Fruit fly (Drosophila melanogaster) whole organism, embryonic: Measurements from ENCODE around the gene Rtca.
A peak's percentile ranks its signal among the peaks of the same experiment; 100 is the strongest.

Experiments
- Asciz ChIP-seq: fragments of 200-800 bp; sonication (Bioruptor generic); optimal IDR thresholded peaks from 2 replicates; lab custom pipeline; 2017; ENCODE audit warnings: missing biosample characterization, mild to moderate bottlenecking, missing genetic modification characterization, missing genetic modification reagents
- Atf6 ChIP-seq: fragments of 200-800 bp; sonication (Bioruptor generic); IDR thresholded peaks from 2 replicates; pipeline ENCODE4 v1.3.6; 2022; ENCODE audit warnings: missing biosample characterization, missing genetic modification characterization
- Blimp-1 ChIP-seq: fragments of 200-800 bp; sonication (Bioruptor generic); optimal IDR thresholded peaks from 3 replicates; lab custom pipeline; 2018; ENCODE audit warnings: missing biosample characterization, missing genetic modification characterization, mild to moderate bottlenecking, moderate library complexity, missing genetic modification reagents
- BtbVII ChIP-seq: fragments of 200-800 bp; sonication (Bioruptor generic); optimal IDR thresholded peaks from 3 replicates; lab custom pipeline; 2017; ENCODE audit warnings: missing biosample characterization, mild to moderate bottlenecking, missing genetic modification characterization
- CG11085 ChIP-seq: fragments of 200-800 bp; sonication (Bioruptor generic); IDR thresholded peaks from 2 replicates; pipeline ENCODE4 v1.3.6; 2022; ENCODE audit warnings: missing biosample characterization, missing genetic modification characterization
- CG11247 ChIP-seq: fragments of 200-800 bp; sonication (Bioruptor generic); IDR thresholded peaks from 2 replicates; pipeline ENCODE4 v1.3.6; 2022; ENCODE audit warnings: missing biosample characterization, missing genetic modification characterization
- CG11398 ChIP-seq: fragments of 200-800 bp; sonication (Bioruptor generic); optimal IDR thresholded peaks from 2 replicates; lab custom pipeline; 2016; ENCODE audit warnings: missing biosample characterization, missing genetic modification characterization
- CG13624 ChIP-seq: fragments of 200-800 bp; sonication (Bioruptor generic); optimal IDR thresholded peaks from 2 replicates; lab custom pipeline; 2016; ENCODE audit warnings: missing biosample characterization, missing genetic modification characterization
- CG18011 ChIP-seq: fragments of 200-800 bp; sonication (Bioruptor generic); optimal IDR thresholded peaks from 2 replicates; lab custom pipeline; 2017; ENCODE audit warnings: missing biosample characterization, missing genetic modification characterization, mild to moderate bottlenecking, moderate library complexity, missing genotype
- CG31365 ChIP-seq: fragments of 200-800 bp; sonication (Bioruptor generic); optimal IDR thresholded peaks from 2 replicates; lab custom pipeline; 2018; ENCODE audit warnings: missing biosample characterization, mild to moderate bottlenecking, missing genetic modification characterization
- CG3726 ChIP-seq: fragments of 200-800 bp; sonication (Bioruptor generic); IDR thresholded peaks from 3 replicates; pipeline ENCODE4, ENCODE4 v1.3.6; 2022; ENCODE audit warnings: missing biosample characterization, missing genetic modification characterization
- CG4404 ChIP-seq: fragments of 200-800 bp; sonication (Bioruptor generic); IDR thresholded peaks from 2 replicates; pipeline ENCODE4 v1.3.6; 2022; ENCODE audit warnings: missing biosample characterization, missing genetic modification characterization
- CG7372 ChIP-seq: fragments of 200-800 bp; sonication (Bioruptor generic); IDR thresholded peaks from 2 replicates; pipeline ENCODE4 v1.3.6; 2022; ENCODE audit warnings: missing biosample characterization, missing genetic modification characterization
- CG7556 ChIP-seq: fragments of 200-800 bp; sonication (Bioruptor generic); optimal IDR thresholded peaks from 2 replicates; lab custom pipeline; 2017; ENCODE audit warnings: missing biosample characterization, mild to moderate bottlenecking, missing genetic modification characterization
- CG8290 ChIP-seq, 3 experiments: fragments of 200-800 bp; sonication (Bioruptor generic); optimal IDR thresholded peaks; 2 replicates each; lab custom pipeline; 2016 to 2019; ENCODE audit warnings: missing biosample characterization in 3 of 3, missing genetic modification characterization in 3 of 3, mild to moderate bottlenecking in 2 of 3, moderate library complexity in 1 of 3
- Dek ChIP-seq: fragments of 200-800 bp; sonication (Bioruptor generic); optimal IDR thresholded peaks from 3 replicates; lab custom pipeline; 2019; ENCODE audit warnings: missing biosample characterization, mild to moderate bottlenecking, missing genetic modification characterization, moderate library complexity
- Hand ChIP-seq: fragments of 200-800 bp; sonication (Bioruptor generic); optimal IDR thresholded peaks from 2 replicates; lab custom pipeline; 2017; ENCODE audit warnings: mild to moderate bottlenecking, missing biosample characterization, missing genetic modification reagents, missing genetic modification characterization
- Hey ChIP-seq: fragments of 200-800 bp; sonication (Bioruptor generic); optimal IDR thresholded peaks from 3 replicates; lab custom pipeline; 2018; ENCODE audit warnings: missing biosample characterization, mild to moderate bottlenecking, missing genetic modification characterization
- Kr ChIP-seq: fragments of 200-800 bp; sonication (Bioruptor generic); optimal IDR thresholded peaks from 2 replicates; lab custom pipeline; 2017; ENCODE audit warnings: missing biosample characterization, mild to moderate bottlenecking, missing genetic modification characterization
- NC2α ChIP-seq: fragments of 200-800 bp; sonication (Bioruptor generic); optimal IDR thresholded peaks from 2 replicates; lab custom pipeline; 2016; ENCODE audit warnings: missing biosample characterization, missing genetic modification characterization
- PHDP ChIP-seq: fragments of 200-800 bp; sonication (Bioruptor generic); optimal IDR thresholded peaks from 3 replicates; lab custom pipeline; 2018; ENCODE audit warnings: missing biosample characterization, mild to moderate bottlenecking, missing genetic modification characterization, moderate library complexity
- Pdp1 ChIP-seq, 2 experiments: fragments of 200-800 bp; sonication (Bioruptor generic); optimal IDR thresholded peaks; 3 replicates each; lab custom pipeline; 2016; ENCODE audit warnings: missing biosample characterization in 2 of 2, missing genetic modification characterization in 2 of 2, mild to moderate bottlenecking in 1 of 2, moderate library complexity in 1 of 2
- Rx ChIP-seq: fragments of 200-800 bp; sonication (Bioruptor generic); IDR thresholded peaks from 2 replicates; pipeline ENCODE4 v1.3.6; 2022; ENCODE audit warnings: missing biosample characterization, missing genetic modification characterization
- Sry-β ChIP-seq: fragments of 200-800 bp; sonication (Bioruptor generic); optimal IDR thresholded peaks from 2 replicates; lab custom pipeline; 2018; ENCODE audit warnings: missing biosample characterization, mild to moderate bottlenecking, missing genetic modification characterization, moderate library complexity
- Ssrp ChIP-seq: fragments of 200-800 bp; sonication (Bioruptor generic); optimal IDR thresholded peaks from 2 replicates; lab custom pipeline; 2018; ENCODE audit warnings: missing biosample characterization, mild to moderate bottlenecking, missing genetic modification characterization, moderate library complexity
- Stat92E ChIP-seq, 3 experiments: fragments of >200 bp in 2 of 3; fragments of 200-800 bp in 1 of 3; sonication (Bioruptor generic) in 1 of 3; optimal IDR thresholded peaks; 2 replicates each; lab custom pipeline; 2017 to 2019; ENCODE audit warnings: missing biosample characterization in 3 of 3, missing genetic modification characterization in 3 of 3, mild to moderate bottlenecking in 1 of 3, moderate library complexity in 1 of 3
- Usf ChIP-seq: fragments of 200-800 bp; sonication (Bioruptor generic); optimal IDR thresholded peaks from 2 replicates; lab custom pipeline; 2017; ENCODE audit warnings: missing genotype, missing biosample characterization, missing genetic modification characterization
- ap ChIP-seq: fragments of 200-800 bp; sonication (Bioruptor generic); IDR thresholded peaks from 2 replicates; pipeline ENCODE4 v1.3.6; 2022; ENCODE audit warnings: missing biosample characterization, missing genetic modification characterization
- chn ChIP-seq: fragments of 200-800 bp; sonication (Bioruptor generic); optimal IDR thresholded peaks from 2 replicates; lab custom pipeline; 2016; ENCODE audit warnings: missing biosample characterization, missing genetic modification characterization
- corto ChIP-seq: fragments of 200-800 bp; sonication (Bioruptor generic); optimal IDR thresholded peaks from 2 replicates; lab custom pipeline; 2016; ENCODE audit warnings: missing biosample characterization, mild to moderate bottlenecking, missing genetic modification characterization, moderate library complexity
- dm ChIP-seq: fragments of 200-800 bp; sonication (Bioruptor generic); optimal IDR thresholded peaks from 3 replicates; lab custom pipeline; 2016; ENCODE audit warnings: missing biosample characterization, missing genetic modification characterization
- fd3F ChIP-seq: fragments of 200-800 bp; sonication (Bioruptor generic); optimal IDR thresholded peaks from 2 replicates; lab custom pipeline; 2018; ENCODE audit warnings: missing biosample characterization, mild to moderate bottlenecking, missing genetic modification characterization, moderate library complexity
- fd96Cb ChIP-seq: fragments of 200-800 bp; sonication (Bioruptor generic); optimal IDR thresholded peaks from 2 replicates; lab custom pipeline; 2018; ENCODE audit warnings: missing biosample characterization, mild to moderate bottlenecking, missing genetic modification characterization, moderate library complexity
- fu2 ChIP-seq: fragments of 200-800 bp; sonication (Bioruptor generic); optimal IDR thresholded peaks from 2 replicates; lab custom pipeline; 2016; ENCODE audit warnings: missing biosample characterization, missing genetic modification characterization
- ken ChIP-seq: fragments of 200-800 bp; sonication (Bioruptor generic); IDR thresholded peaks from 3 replicates; pipeline ENCODE4 v1.3.6; 2022; ENCODE audit warnings: missing biosample characterization, missing genetic modification characterization
- knrl ChIP-seq: fragments of 200-800 bp; sonication (Bioruptor generic); IDR thresholded peaks from 3 replicates; pipeline ENCODE4 v1.3.6; 2022; ENCODE audit warnings: missing biosample characterization, missing genetic modification characterization; ENCODE audit not compliant: partially characterized antibody
- lmd ChIP-seq: fragments of 200-800 bp; sonication (Bioruptor generic); IDR thresholded peaks from 2 replicates; pipeline ENCODE4 v1.3.6; 2022; ENCODE audit warnings: missing biosample characterization, missing genetic modification characterization
- mirr ChIP-seq: fragments of 200-800 bp; sonication (Bioruptor generic); optimal IDR thresholded peaks from 3 replicates; lab custom pipeline; 2018; ENCODE audit warnings: missing biosample characterization, mild to moderate bottlenecking, missing genetic modification characterization
- oc ChIP-seq: fragments of 200-800 bp; sonication (Bioruptor generic); optimal IDR thresholded peaks from 2 replicates; lab custom pipeline; 2018; ENCODE audit warnings: missing biosample characterization, mild to moderate bottlenecking, missing genetic modification characterization, moderate library complexity
- pita ChIP-seq: fragments of 200-800 bp; sonication (Bioruptor generic); optimal IDR thresholded peaks from 2 replicates; lab custom pipeline; 2017; ENCODE audit warnings: missing biosample characterization, mild to moderate bottlenecking, missing genetic modification characterization
- pnt ChIP-seq: fragments of 200-800 bp; sonication (Bioruptor generic); optimal IDR thresholded peaks from 3 replicates; lab custom pipeline; 2016; ENCODE audit warnings: missing biosample characterization, missing genetic modification characterization
- rib ChIP-seq: fragments of 200-800 bp; sonication (Bioruptor generic); IDR thresholded peaks from 2 replicates; pipeline ENCODE4 v1.3.6; 2022; ENCODE audit warnings: missing biosample characterization, missing genetic modification characterization
- sens ChIP-seq: fragments of 200-800 bp; sonication (Bioruptor generic); peaks from one replicate; lab custom pipeline; 2016; ENCODE audit warnings: missing biosample characterization, missing genetic modification characterization
- unpg ChIP-seq: fragments of 200-800 bp; sonication (Bioruptor generic); optimal IDR thresholded peaks from 3 replicates; lab custom pipeline; 2018; ENCODE audit warnings: missing biosample characterization, mild to moderate bottlenecking, missing genetic modification characterization, moderate library complexity
- wdn ChIP-seq: fragments of 200-800 bp; sonication (Bioruptor generic); IDR thresholded peaks from 2 replicates; pipeline ENCODE4 v1.3.6; 2022; ENCODE audit warnings: missing biosample characterization, missing genetic modification characterization

Rtca gene

dm6 chrX:2024819-2025218 is 47.4 kb upstream of the Rtca start (continued):
- TF ChIP-seq CG11085 (GFP tag; lab: Robert Waterston, UW) (no peak), unpg (GFP tag; lab: Kevin White, UChicago) (no peak), lmd (GFP tag; lab: Robert Waterston, UW) (no peak), pita (GFP tag; lab: Kevin White, UChicago) (no peak), Usf (GFP tag; lab: Kevin White, UChicago) (no peak), CG11398 (GFP tag; lab: Kevin White, UChicago) (no peak)

dm6 chrX:2031308-2031707 is 40.9 kb upstream of the Rtca start:
- no peak for TF ChIP-seq CG7556 (GFP tag; lab: Kevin White, UChicago)
- TF ChIP-seq Atf6 (GFP tag; lab: Robert Waterston, UW): no peak
- TF ChIP-seq CG11247: no peak
- TF ChIP-seq Kr: no peak
- TF ChIP-seq Hand: no peak
- no peak for TF ChIP-seq CG13624 (GFP tag; lab: Kevin White, UChicago)
- no peak for TF ChIP-seq chn (GFP tag; lab: Kevin White, UChicago)
- no peak for TF ChIP-seq CG18011 (GFP tag; lab: Kevin White, UChicago)
- TF ChIP-seq rib (GFP tag; lab: Robert Waterston, UW): no peak
- no peak for TF ChIP-seq CG31365 (tag; lab: Kevin White, UChicago)
- no peak for TF ChIP-seq pnt
- TF ChIP-seq Asciz (GFP tag; lab: Kevin White, UChicago): no peak
- no peak for TF ChIP-seq Dek (tag; lab: Kevin White, UChicago)
- no peak for TF ChIP-seq fu2 (GFP tag; lab: Kevin White, UChicago)
- TF ChIP-seq CG7372 (GFP tag; lab: Robert Waterston, UW): no peak
- no peak for TF ChIP-seq fd96Cb
- TF ChIP-seq, all 482 proteins: peak for 0

- TF ChIP-seq sens (GFP tag; lab: Kevin White, UChicago) (peak; percentile 59), CG8290 (GFP tag; optimal IDR thresholded peaks at IDR 0.05; lab: Kevin White, UChicago) (peak; percentile 32), CG8290 (tag; optimal IDR thresholded peaks at IDR 0.05; lab: Kevin White, UChicago) (no peak), Sry-β (GFP tag; lab: Kevin White, UChicago) (peak; percentile 80), Ssrp (tag; lab: Kevin White, UChicago) (peak; percentile 14), Rx (no peak)
Measured at dm6 chrX:2032160-2032801, 39.9 kb upstream of the Rtca start.

- TF ChIP-seq CG3726: no peak
- peak; percentile 9 for TF ChIP-seq mirr (GFP tag; lab: Kevin White, UChicago)
- peak in 1 of 2 experiments; percentile 59 for TF ChIP-seq Pdp1 (GFP tag; optimal IDR thresholded peaks at IDR 0.05; lab: Kevin White, UChicago)
- TF ChIP-seq fd96Cb: no peak
- no peak for TF ChIP-seq wdn
- TF ChIP-seq Blimp-1 (GFP tag; lab: Kevin White, UChicago): no peak
- TF ChIP-seq CG4404 (GFP tag; lab: Robert Waterston, UW): no peak
- TF ChIP-seq pnt: no peak
- no peak for TF ChIP-seq ap
- no peak for TF ChIP-seq knrl (GFP tag; lab: Robert Waterston, UW)
- no peak for TF ChIP-seq NC2α (GFP tag; lab: Kevin White, UChicago)
- TF ChIP-seq dm (GFP tag; lab: Kevin White, UChicago): no peak
- no peak for TF ChIP-seq PHDP (tag; lab: Kevin White, UChicago)
- no peak for TF ChIP-seq fd3F
- no peak for TF ChIP-seq oc (tag; lab: Kevin White, UChicago)
- TF ChIP-seq corto (GFP tag; lab: Kevin White, UChicago): no peak
- TF ChIP-seq ken: 0 out of 3 replicates have a peak, but pooled peaks have one; percentile 9
- TF ChIP-seq Hey (tag; lab: Kevin White, UChicago): no peak
- TF ChIP-seq Stat92E (GFP tag; optimal IDR thresholded peaks at IDR 0.05; lab: Kevin White, UChicago): no peak
- TF ChIP-seq BtbVII: no peak
Measured at dm6 chrX:2032821-2033436, 39.3 kb upstream of the Rtca start.
